Fruit fly (Drosophila melanogaster): ENCODE data around the gene Decay.

DNA sequence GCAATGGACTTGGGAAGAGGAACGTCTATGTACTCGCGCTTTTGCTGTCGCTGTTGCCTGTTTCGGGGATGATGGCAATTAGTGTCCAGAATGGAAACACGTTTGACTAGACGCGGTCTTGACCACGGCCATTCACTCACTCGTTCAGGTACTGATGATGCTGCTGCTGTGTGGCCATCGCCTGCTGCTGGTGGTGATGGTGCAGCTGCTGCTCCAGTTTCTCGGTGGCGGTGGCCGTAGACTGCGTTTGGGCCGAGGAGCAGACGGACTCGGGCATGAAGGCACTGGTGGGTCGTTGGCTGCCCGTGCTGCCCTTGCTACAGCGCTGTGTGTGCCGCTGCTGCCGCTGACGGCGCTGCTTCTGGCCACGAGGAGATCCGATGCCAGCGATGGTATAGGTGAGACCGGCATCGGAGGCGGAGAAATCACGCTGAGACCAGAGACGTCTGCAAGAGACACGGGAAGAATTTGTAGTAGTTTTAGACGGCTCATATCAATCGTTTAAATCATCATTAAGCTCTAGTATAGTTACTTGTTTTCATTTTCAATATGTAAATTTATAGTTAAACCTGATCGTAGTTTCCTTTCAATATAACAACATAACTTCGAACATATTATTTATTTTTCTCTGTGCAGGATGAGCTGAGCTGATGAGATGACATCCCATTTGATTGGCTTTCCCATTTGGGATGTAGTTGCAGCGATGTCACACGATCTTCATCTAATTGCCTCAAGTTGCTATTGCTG lies 15.2 kb downstream of the Decay start:
- TF ChIP-seq CG15710 (tag; optimal IDR thresholded peaks at IDR 0.05) (no peak), CG32121 (GFP tag; IDR thresholded peaks at IDR 0.05) (no peak), CG13204 (GFP tag; optimal IDR thresholded peaks at IDR 0.05) (no peak), CG12605 (GFP tag; IDR thresholded peaks at IDR 0.05) (no peak), CG34367 (tag; optimal IDR thresholded peaks at IDR 0.05) (no peak), Ets98B (GFP tag; IDR thresholded peaks at IDR 0.05) (peak; percentile 46), rn (GFP tag; IDR thresholded peaks at IDR 0.05) (no peak), Pif1B (GFP tag; optimal IDR thresholded peaks at IDR 0.05) (no peak), CG8159 (tag; optimal IDR thresholded peaks at IDR 0.05) (no peak), EcR (GFP tag; optimal IDR thresholded peaks at IDR 0.05) (no peak), D1 (tag; optimal IDR thresholded peaks at IDR 0.05) (no peak)

All from whole organism, pupa.